Worm (Caenorhabditis elegans): ENCODE measurements around the gene arrd-26.

- TF ChIP-seq mep-1 (tag; optimal IDR thresholded peaks at IDR 0.05) (no peak), blmp-1 (tag; optimal IDR thresholded peaks at IDR 0.05) (no peak), nhr-76 (tag; optimal IDR thresholded peaks at IDR 0.05) (no peak), snpc-4 (tag; optimal IDR thresholded peaks at IDR 0.05) (no peak), pha-4 (tag; optimal IDR thresholded peaks at IDR 0.05) (no peak), sptf-1 (tag; optimal IDR thresholded peaks at IDR 0.05) (no peak), zip-8 (tag; optimal IDR thresholded peaks at IDR 0.05) (no peak), elt-3 (tag; optimal IDR thresholded peaks at IDR 0.05) (no peak)
Observed at ce11 chrIV:2037497-2037896, 28.5 kb upstream of the arrd-26 start.
